Worm (Caenorhabditis elegans): ENCODE results near the gene F45G2.7.
"Not testable (repeated sequence)": the region's sequence is repeated elsewhere in the genome, so short reads cannot be mapped to it uniquely, and the experiment has no call there.

DNA sequence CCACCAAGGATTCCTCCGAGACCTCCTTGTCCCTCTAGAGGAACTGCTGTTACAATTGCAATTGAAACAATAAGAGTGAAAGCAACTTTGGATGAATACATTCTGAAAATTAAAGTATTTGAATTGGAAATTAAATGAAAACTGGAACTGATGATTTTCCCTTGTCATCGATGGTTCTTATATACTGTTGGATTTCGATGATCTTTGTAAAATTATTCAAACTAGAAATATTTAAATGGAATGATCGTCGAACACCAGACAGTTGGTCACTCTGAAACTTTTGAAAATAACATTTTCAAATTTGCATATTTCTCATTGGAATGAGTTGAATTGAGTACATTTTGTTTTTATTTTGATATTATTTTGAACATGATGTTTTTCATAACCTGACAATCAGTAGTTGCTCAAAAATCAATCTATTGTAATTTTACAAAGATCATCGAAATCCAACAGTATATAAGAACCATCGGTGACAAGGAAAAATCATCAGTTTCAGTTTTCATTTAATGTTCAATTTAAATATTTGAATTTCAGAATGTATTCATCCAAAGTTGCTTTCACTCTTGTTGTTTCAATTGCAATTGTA, 32.5 kb downstream of the F45G2.7 start, which contains the start of the genes srlf-9 and srlf-10:
- not testable (repeated sequence) for TF ChIP-seq mel-28 (tag; optimal IDR thresholded peaks at IDR 0.05; ENCODE audit: borderline replicate concordance); Y95B8A.8 (GFP tag; IDR thresholded peaks at IDR 0.05); ceh-40 (GFP tag; IDR thresholded peaks at IDR 0.05); hlh-12 (tag; optimal IDR thresholded peaks at IDR 0.05); B0035.1 (tag; optimal IDR thresholded peaks at IDR 0.05); F39B2.1 (GFP tag; IDR thresholded peaks at IDR 0.05); zfh-2 (GFP tag; conservative IDR thresholded peaks at IDR 0.05); sptf-2 (GFP tag; optimal IDR thresholded peaks at IDR 0.05); C06A6.2 (GFP tag; conservative IDR thresholded peaks at IDR 0.05); mes-4 (tag; optimal IDR thresholded peaks at IDR 0.05); lin-35 (GFP tag; optimal IDR thresholded peaks at IDR 0.05)

All from whole organism, young adult.